Fruit fly (Drosophila melanogaster) whole organism, prepupa: ENCODE measurements around the gene CG15539.

ENCODE experiments used
- CG10669 ChIP-seq: fragments of 200-800 bp; sonication (Bioruptor generic); optimal IDR thresholded peaks from 3 replicates; lab custom pipeline; 2018; ENCODE audit warnings: missing biosample characterization, mild to moderate bottlenecking, missing genetic modification characterization, moderate library complexity
- CG11294 ChIP-seq: fragments of 200-800 bp; sonication (Bioruptor generic); IDR thresholded peaks from 2 replicates; pipeline ENCODE4 v1.3.6; 2022; ENCODE audit warnings: missing biosample characterization, missing genetic modification characterization
- CG11902 ChIP-seq: fragments of 200-800 bp; sonication (Bioruptor generic); optimal IDR thresholded peaks from 3 replicates; lab custom pipeline; 2016; ENCODE audit warnings: missing biosample characterization, missing genetic modification characterization
- CG15336 ChIP-seq: fragments of 200-800 bp; sonication (Bioruptor generic); IDR thresholded peaks from 2 replicates; pipeline ENCODE4 v1.3.6; 2022; ENCODE audit warnings: missing biosample characterization, missing genetic modification characterization
- CG1621 ChIP-seq: fragments of 200-800 bp; sonication (Bioruptor generic); optimal IDR thresholded peaks from 3 replicates; lab custom pipeline; 2018; ENCODE audit warnings: missing biosample characterization, mild to moderate bottlenecking, missing genetic modification characterization
- CG3032 ChIP-seq: fragments of 200-800 bp; optimal IDR thresholded peaks from 2 replicates; lab custom pipeline; 2019; ENCODE audit warnings: missing biosample characterization, mild to moderate bottlenecking, missing genetic modification characterization, moderate library complexity
- CG32006 ChIP-seq: fragments of 200-800 bp; sonication (Bioruptor generic); optimal IDR thresholded peaks from 3 replicates; lab custom pipeline; 2017; ENCODE audit warnings: missing biosample characterization, mild to moderate bottlenecking, missing genetic modification characterization
- CG34406 ChIP-seq: fragments of 200-800 bp; sonication (Bioruptor generic); optimal IDR thresholded peaks from 3 replicates; lab custom pipeline; 2016; ENCODE audit warnings: missing biosample characterization, missing genetic modification characterization
- CG3919 ChIP-seq: fragments of 200-800 bp; sonication (Bioruptor generic); optimal IDR thresholded peaks from 3 replicates; lab custom pipeline; 2016; ENCODE audit warnings: missing biosample characterization, missing genetic modification characterization
- CG4318 ChIP-seq: fragments of 200-800 bp; sonication (Bioruptor generic); optimal IDR thresholded peaks from 3 replicates; lab custom pipeline; 2017; ENCODE audit warnings: missing biosample characterization, mild to moderate bottlenecking, missing genetic modification characterization
- CG6276 ChIP-seq: fragments of 200-800 bp; sonication (Bioruptor generic); optimal IDR thresholded peaks from 2 replicates; lab custom pipeline; 2017; ENCODE audit warnings: missing biosample characterization, mild to moderate bottlenecking, missing genetic modification characterization
- CG6792 ChIP-seq: fragments of 200-800 bp; sonication (Bioruptor generic); optimal IDR thresholded peaks from 3 replicates; lab custom pipeline; 2016; ENCODE audit warnings: missing biosample characterization, missing genetic modification characterization
- CG6808 ChIP-seq: fragments of 200-800 bp; sonication (Bioruptor generic); optimal IDR thresholded peaks from 3 replicates; lab custom pipeline; 2017; ENCODE audit warnings: missing biosample characterization, missing genetic modification characterization, mild to moderate bottlenecking, moderate library complexity, missing genetic modification reagents
- CG6854 ChIP-seq: fragments of 200-800 bp; sonication (Bioruptor generic); optimal IDR thresholded peaks from 2 replicates; lab custom pipeline; 2017; ENCODE audit warnings: missing biosample characterization, mild to moderate bottlenecking, missing genetic modification characterization
- CG7368 ChIP-seq: fragments of 200-800 bp; sonication (Bioruptor generic); optimal IDR thresholded peaks from 3 replicates; lab custom pipeline; 2016; ENCODE audit warnings: missing biosample characterization, missing genetic modification characterization
- CG8119 ChIP-seq: fragments of 200-800 bp; sonication (Bioruptor generic); IDR thresholded peaks from 3 replicates; pipeline ENCODE4 v1.3.6; 2022; ENCODE audit warnings: missing biosample characterization, missing genetic modification characterization
- CG8319 ChIP-seq: fragments of 200-800 bp; sonication (Bioruptor generic); optimal IDR thresholded peaks from 3 replicates; lab custom pipeline; 2016; ENCODE audit warnings: missing biosample characterization, missing genetic modification characterization
- Eip93F ChIP-seq: fragments of 200-800 bp; sonication (Bioruptor generic); optimal IDR thresholded peaks from 2 replicates; lab custom pipeline; 2016; ENCODE audit warnings: missing biosample characterization, mild to moderate bottlenecking, missing genetic modification characterization
- Gug ChIP-seq: fragments of 200-800 bp; sonication (Bioruptor generic); IDR thresholded peaks from 2 replicates; pipeline ENCODE4 v1.3.6; 2022; ENCODE audit warnings: missing biosample characterization, missing genetic modification characterization
- Hr38 ChIP-seq: sonication (Bioruptor generic); optimal IDR thresholded peaks from 2 replicates; lab custom pipeline; 2016; ENCODE audit warnings: missing biosample characterization, missing genetic modification characterization
- Hr39 ChIP-seq: fragments of 200-800 bp; sonication (Bioruptor generic); optimal IDR thresholded peaks from 2 replicates; lab custom pipeline; 2016; ENCODE audit warnings: missing biosample characterization, missing genetic modification characterization
- Hr4 ChIP-seq: fragments of 200-800 bp; sonication (Bioruptor generic); optimal IDR thresholded peaks from 3 replicates; lab custom pipeline; 2016; ENCODE audit warnings: missing biosample characterization, missing genetic modification characterization
- Lpt ChIP-seq: fragments of 200-800 bp; sonication (Bioruptor generic); optimal IDR thresholded peaks from 3 replicates; lab custom pipeline; 2016; ENCODE audit warnings: missing biosample characterization, missing genetic modification characterization
- Met ChIP-seq: fragments of 200-800 bp; sonication (Bioruptor generic); optimal IDR thresholded peaks from 3 replicates; lab custom pipeline; 2016; ENCODE audit warnings: missing biosample characterization, missing genetic modification characterization
- OdsH ChIP-seq: fragments of 200-800 bp; sonication (Bioruptor generic); optimal IDR thresholded peaks from 3 replicates; lab custom pipeline; 2016; ENCODE audit warnings: missing biosample characterization, missing genetic modification characterization
- Smox ChIP-seq: fragments of 200-800 bp; sonication (Bioruptor generic); optimal IDR thresholded peaks from 3 replicates; lab custom pipeline; 2016; ENCODE audit warnings: missing biosample characterization, missing genetic modification characterization
- Sox14 ChIP-seq: fragments of 200-800 bp; sonication (Bioruptor generic); optimal IDR thresholded peaks from 3 replicates; lab custom pipeline; 2016; ENCODE audit warnings: missing biosample characterization, missing genetic modification characterization
- Sox15 ChIP-seq: fragments of 200-800 bp; sonication (Bioruptor generic); optimal IDR thresholded peaks from 3 replicates; lab custom pipeline; 2016; ENCODE audit warnings: missing biosample characterization, missing genetic modification characterization
- acj6 ChIP-seq: fragments of 200-800 bp; sonication (Bioruptor generic); optimal IDR thresholded peaks from 3 replicates; lab custom pipeline; 2016; ENCODE audit warnings: missing biosample characterization, missing genetic modification characterization
- cyc ChIP-seq: fragments of 200-800 bp; sonication (Bioruptor generic); optimal IDR thresholded peaks from 3 replicates; lab custom pipeline; 2016; ENCODE audit warnings: missing biosample characterization, missing genetic modification characterization
- eg ChIP-seq: fragments of 200-800 bp; sonication (Bioruptor generic); IDR thresholded peaks from 3 replicates; pipeline ENCODE4 v1.3.6; 2022; ENCODE audit warnings: missing biosample characterization, missing genetic modification characterization
- fd59A ChIP-seq: fragments of 200-800 bp; sonication (Bioruptor generic); optimal IDR thresholded peaks from 2 replicates; lab custom pipeline; 2017; ENCODE audit warnings: missing biosample characterization, mild to moderate bottlenecking, missing genetic modification characterization, missing genetic modification reagents
- fd85E ChIP-seq: fragments of 200-800 bp; sonication (Bioruptor generic); optimal IDR thresholded peaks from 3 replicates; lab custom pipeline; 2016; ENCODE audit warnings: missing biosample characterization, missing genetic modification characterization
- fkh ChIP-seq: fragments of 200-800 bp; sonication (Bioruptor generic); optimal IDR thresholded peaks from 3 replicates; lab custom pipeline; 2017; ENCODE audit warnings: missing biosample characterization, mild to moderate bottlenecking, missing genetic modification characterization, moderate library complexity
- lz ChIP-seq: fragments of 200-800 bp; sonication (Bioruptor generic); optimal IDR thresholded peaks from 3 replicates; lab custom pipeline; 2016; ENCODE audit warnings: missing biosample characterization, missing genetic modification characterization
- net ChIP-seq: fragments of 200-800 bp; sonication (Bioruptor generic); optimal IDR thresholded peaks from 3 replicates; lab custom pipeline; 2016; ENCODE audit warnings: missing biosample characterization, missing genetic modification characterization
- pdm3 ChIP-seq: fragments of 200-800 bp; sonication (Bioruptor generic); optimal IDR thresholded peaks from 3 replicates; lab custom pipeline; 2016; ENCODE audit warnings: missing biosample characterization, missing genetic modification characterization
- spab ChIP-seq: fragments of 200-800 bp; sonication (Bioruptor generic); optimal IDR thresholded peaks from 2 replicates; lab custom pipeline; 2017; ENCODE audit warnings: missing biosample characterization, mild to moderate bottlenecking, missing genetic modification characterization, missing genetic modification reagents
- ss ChIP-seq, 2 experiments: fragments of 200-800 bp; sonication (Bioruptor generic); optimal IDR thresholded peaks; 2 replicates in 1 of 2; 3 replicates in 1 of 2; lab custom pipeline; 2017 to 2018; ENCODE audit warnings: mild to moderate bottlenecking in 2 of 2, missing biosample characterization in 2 of 2, missing genetic modification characterization in 2 of 2, moderate library complexity in 1 of 2
- svp ChIP-seq: fragments of 200-800 bp; sonication (Bioruptor generic); peaks from one replicate; lab custom pipeline; 2016; ENCODE audit warnings: missing biosample characterization, missing genetic modification characterization
- topi ChIP-seq: fragments of 200-800 bp; sonication (Bioruptor generic); optimal IDR thresholded peaks from 3 replicates; lab custom pipeline; 2016; ENCODE audit warnings: missing biosample characterization, missing genetic modification characterization
- vri ChIP-seq: fragments of 200-800 bp; sonication (Bioruptor generic); optimal IDR thresholded peaks from 3 replicates; lab custom pipeline; 2016; ENCODE audit warnings: missing biosample characterization, mild to moderate bottlenecking, missing genetic modification characterization

CG15539 gene

DNA sequence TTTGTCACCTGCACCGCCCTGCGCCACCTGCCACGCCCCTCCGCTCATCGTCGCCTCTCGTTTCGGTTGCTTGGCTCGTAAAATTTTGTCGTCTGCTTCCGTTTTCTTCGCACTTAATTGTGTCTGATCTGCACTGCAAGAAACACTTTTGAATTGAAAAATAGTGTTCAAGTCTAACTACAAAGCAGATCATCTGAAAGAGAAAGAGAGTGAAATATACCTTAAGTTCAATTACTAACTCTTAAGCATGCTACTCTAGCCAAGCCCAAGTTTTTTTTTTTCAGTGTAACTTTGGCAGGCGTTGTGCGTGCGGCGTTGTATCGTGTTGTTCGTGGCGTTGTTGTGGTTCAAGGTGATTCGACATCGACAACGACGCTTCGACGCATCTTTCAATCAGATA, 34.4 kb downstream of the CG15539 start (continued):
- peak; percentile 70 for TF ChIP-seq CG8119 (GFP tag; lab: Robert Waterston, UW)
- TF ChIP-seq CG6276 = peak; percentile 55
- peak; percentile 69 for TF ChIP-seq svp
- TF ChIP-seq Hr39 = peak; percentile 76
- peak; percentile 51 for TF ChIP-seq CG1621 (tag; lab: Kevin White, UChicago)
- TF ChIP-seq Sox15 (GFP tag; lab: Kevin White, UChicago) = peak; percentile 46
- TF ChIP-seq Hr4 (GFP tag; lab: Kevin White, UChicago) = peak; percentile 70
- TF ChIP-seq CG11902 (GFP tag; lab: Kevin White, UChicago) = peak; percentile 64
- TF ChIP-seq Hr38 (GFP tag; lab: Kevin White, UChicago) = no peak
- no peak for TF ChIP-seq ss (GFP tag; optimal IDR thresholded peaks at IDR 0.05; lab: Kevin White, UChicago)
- TF ChIP-seq topi (GFP tag; lab: Kevin White, UChicago) = peak; percentile 56
- peak; percentile 86 for TF ChIP-seq eg (GFP tag; lab: Robert Waterston, UW)
- TF ChIP-seq cyc (GFP tag; lab: Kevin White, UChicago) = peak; percentile 82
- TF ChIP-seq CG6792 = peak; percentile 58
- peak; percentile 64 for TF ChIP-seq lz (GFP tag; lab: Kevin White, UChicago)
- TF ChIP-seq Gug (GFP tag; lab: Robert Waterston, UW) = peak; percentile 79
- TF ChIP-seq spab (GFP tag; lab: Kevin White, UChicago) = peak; percentile 37
- TF ChIP-seq fkh (GFP tag; lab: Kevin White, UChicago) = peak; percentile 51
- TF ChIP-seq net (GFP tag; lab: Kevin White, UChicago) = peak; percentile 66
- peak; percentile 69 for TF ChIP-seq OdsH (GFP tag; lab: Kevin White, UChicago)
- TF ChIP-seq CG6808 = peak; percentile 33
- no peak for TF ChIP-seq CG6854 (GFP tag; lab: Kevin White, UChicago)
- TF ChIP-seq CG34406 = peak; percentile 40
- peak; percentile 38 for TF ChIP-seq Lpt (GFP tag; lab: Kevin White, UChicago)
- peak; percentile 71 for TF ChIP-seq pdm3 (GFP tag; lab: Kevin White, UChicago)
- TF ChIP-seq Eip93F (GFP tag; lab: Kevin White, UChicago) = no peak
- TF ChIP-seq CG32006 (GFP tag; lab: Kevin White, UChicago) = peak; percentile 64
- peak; percentile 58 for TF ChIP-seq CG10669 (GFP tag; lab: Kevin White, UChicago)
- TF ChIP-seq CG15336 (GFP tag; lab: Robert Waterston, UW) = peak; percentile 81
- TF ChIP-seq CG7368 (GFP tag; lab: Kevin White, UChicago) = peak; percentile 50
- TF ChIP-seq Smox (GFP tag; lab: Kevin White, UChicago) = peak; percentile 52
- TF ChIP-seq CG3032 (tag; lab: Kevin White, UChicago) = no peak
- peak; percentile 47 for TF ChIP-seq acj6
- TF ChIP-seq CG11294 (GFP tag; lab: Robert Waterston, UW) = peak; percentile 79
- TF ChIP-seq CG8319 = peak; percentile 22

DNA sequence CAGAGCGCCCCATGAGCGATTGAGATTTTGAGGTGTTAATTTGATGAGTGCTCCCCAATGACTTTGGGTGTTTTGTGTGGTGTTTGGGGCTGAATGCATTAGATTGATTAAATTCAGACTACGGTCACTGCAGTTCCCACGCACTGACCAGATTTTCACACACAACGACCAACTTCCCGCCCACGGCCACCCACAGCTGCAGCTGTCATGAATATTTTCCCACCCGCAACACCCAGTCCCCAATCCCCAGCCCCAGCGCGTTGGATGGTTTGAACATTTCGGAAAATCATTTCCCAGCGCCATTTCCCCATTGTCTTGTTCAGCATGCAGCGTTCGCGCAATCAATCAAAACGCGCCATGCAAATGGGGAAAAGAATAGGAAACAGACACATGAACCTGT, 35.7 kb downstream of the CG15539 start:
- TF ChIP-seq cyc (GFP tag; lab: Kevin White, UChicago) (no peak), pdm3 (GFP tag; lab: Kevin White, UChicago) (no peak), vri (no peak), fd85E (GFP tag; lab: Kevin White, UChicago) (no peak), Eip93F (GFP tag; lab: Kevin White, UChicago) (no peak), fkh (GFP tag; lab: Kevin White, UChicago) (no peak), CG3919 (no peak)

DNA sequence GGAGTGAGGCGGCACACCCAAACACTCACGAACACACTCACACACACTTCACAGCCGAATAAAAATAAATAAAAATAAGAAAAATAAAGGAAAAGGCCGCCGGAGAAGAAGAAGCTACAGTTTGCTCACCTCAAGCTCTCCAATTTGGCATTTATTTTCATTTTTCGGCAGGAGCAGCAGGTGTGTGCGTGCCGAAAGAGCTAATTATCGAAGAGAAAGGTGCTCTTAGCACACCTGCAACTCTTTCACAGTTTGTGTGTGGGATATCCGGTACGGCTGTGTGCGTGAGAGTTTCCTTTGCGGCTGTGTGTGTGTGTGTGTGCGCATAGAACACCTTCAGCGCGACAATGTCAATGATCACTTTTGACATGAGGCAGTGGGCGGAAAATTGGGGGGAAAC, 39.2 kb downstream of the CG15539 start:
- no peak for TF ChIP-seq CG4318
- no peak for TF ChIP-seq Lpt (GFP tag; lab: Kevin White, UChicago)
- no peak for TF ChIP-seq CG8119 (GFP tag; lab: Robert Waterston, UW)
- TF ChIP-seq CG6854 (GFP tag; lab: Kevin White, UChicago) = no peak
- TF ChIP-seq cyc (GFP tag; lab: Kevin White, UChicago) = no peak
- TF ChIP-seq CG11902 (GFP tag; lab: Kevin White, UChicago) = no peak
- TF ChIP-seq CG7368 (GFP tag; lab: Kevin White, UChicago) = no peak
- TF ChIP-seq Smox (GFP tag; lab: Kevin White, UChicago) = no peak
- TF ChIP-seq Sox14 (GFP tag; lab: Kevin White, UChicago) = no peak
- TF ChIP-seq eg (GFP tag; lab: Robert Waterston, UW) = no peak
- TF ChIP-seq CG6808 = no peak
- no peak for TF ChIP-seq Met (GFP tag; lab: Kevin White, UChicago)
- TF ChIP-seq CG3032 (tag; lab: Kevin White, UChicago) = no peak
- TF ChIP-seq fd59A (GFP tag; lab: Kevin White, UChicago) = no peak
- no peak for TF ChIP-seq fd85E (GFP tag; lab: Kevin White, UChicago)
- no peak for TF ChIP-seq spab (GFP tag; lab: Kevin White, UChicago)
